Fruit fly (Drosophila melanogaster) whole organism: ENCODE measurements around the gene Cka.

Experiments used
- CG8478 ChIP-seq: fragments of >200 bp; optimal IDR thresholded peaks from 2 replicates; lab custom pipeline; 2018; ENCODE audit warnings: inconsistent platforms
- Dll ChIP-seq: fragments of >200 bp; optimal IDR thresholded peaks from 2 replicates; lab custom pipeline; 2017
- EcR ChIP-seq, 2 experiments: fragments of >200 bp; optimal IDR thresholded peaks; 2 replicates each; lab custom pipeline; 2017; ENCODE audit warnings: missing biosample characterization in 2 of 2, missing genetic modification characterization in 2 of 2, missing genetic modification reagents in 2 of 2
- psq ChIP-seq: fragments of >200 bp; optimal IDR thresholded peaks from 2 replicates; lab custom pipeline; 2017

DNA sequence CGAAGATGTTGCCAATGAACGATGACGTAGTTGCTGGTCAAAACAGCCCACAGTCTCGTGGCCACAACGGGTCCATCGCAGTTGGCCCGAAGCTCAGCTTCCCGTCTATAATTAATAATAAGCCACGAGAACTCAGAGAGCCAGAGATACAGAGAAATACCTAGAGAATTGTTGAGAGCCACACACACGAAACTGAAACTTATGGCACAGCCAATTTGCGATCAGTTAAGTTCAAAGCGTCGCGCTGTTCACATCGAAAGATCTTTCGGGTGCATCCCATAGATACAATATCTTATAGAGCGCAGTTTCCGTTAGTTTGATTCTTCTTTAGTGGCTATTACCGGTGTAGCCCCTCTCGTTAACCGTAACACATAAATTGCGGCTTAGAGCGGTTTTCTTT lies 18.0 kb upstream of the Cka start:
- TF ChIP-seq Dll (lab: Kevin White, UChicago) (no peak), psq (no peak), CG8478 (lab: Kevin White, UChicago) (no peak), EcR (GFP tag; optimal IDR thresholded peaks at IDR 0.05; lab: Kevin White, UChicago) (no peak)
